Fruit fly (Drosophila melanogaster) whole organism, embryonic: ENCODE results near the gene CG32236.

ENCODE experiments used
- Adf1 ChIP-seq: fragments of 200-800 bp; sonication (Bioruptor generic); IDR thresholded peaks from 2 replicates; pipeline ENCODE4 v1.3.6; 2022; ENCODE audit warnings: missing biosample characterization, missing genetic modification characterization
- Asciz ChIP-seq: fragments of 200-800 bp; sonication (Bioruptor generic); optimal IDR thresholded peaks from 2 replicates; lab custom pipeline; 2017; ENCODE audit warnings: missing biosample characterization, mild to moderate bottlenecking, missing genetic modification characterization, missing genetic modification reagents
- Bteb2 ChIP-seq: fragments of 200-800 bp; sonication (Bioruptor generic); optimal IDR thresholded peaks from 2 replicates; lab custom pipeline; 2016; ENCODE audit warnings: missing biosample characterization, missing genetic modification characterization
- CG1024 ChIP-seq: fragments of 200-800 bp; sonication (Bioruptor generic); IDR thresholded peaks from 2 replicates; pipeline ENCODE4 v1.3.6; 2022; ENCODE audit warnings: missing biosample characterization, missing genetic modification characterization
- CG10431 ChIP-seq: fragments of 200-800 bp; sonication (Bioruptor generic); optimal IDR thresholded peaks from 3 replicates; lab custom pipeline; 2018; ENCODE audit warnings: missing biosample characterization, mild to moderate bottlenecking, missing genetic modification characterization
- CG11085 ChIP-seq: fragments of 200-800 bp; sonication (Bioruptor generic); IDR thresholded peaks from 2 replicates; pipeline ENCODE4 v1.3.6; 2022; ENCODE audit warnings: missing biosample characterization, missing genetic modification characterization
- CG11456 ChIP-seq: fragments of 200-800 bp; sonication (Bioruptor generic); IDR thresholded peaks from 3 replicates; pipeline ENCODE4 v1.3.6; 2022; ENCODE audit warnings: missing biosample characterization, missing genetic modification characterization
- CG12071 ChIP-seq: fragments of 200-800 bp; sonication (Bioruptor generic); optimal IDR thresholded peaks from 3 replicates; lab custom pipeline; 2018; ENCODE audit warnings: missing biosample characterization, mild to moderate bottlenecking, missing genetic modification characterization
- CG14014 ChIP-seq: fragments of 200-800 bp; sonication (Bioruptor generic); IDR thresholded peaks from 2 replicates; pipeline ENCODE4 v1.3.6; 2022; ENCODE audit warnings: missing biosample characterization, missing genetic modification characterization
- CG15269 ChIP-seq: fragments of 200-800 bp; sonication (Bioruptor generic); optimal IDR thresholded peaks from 2 replicates; lab custom pipeline; 2018; ENCODE audit warnings: missing biosample characterization, mild to moderate bottlenecking, missing genetic modification characterization, moderate library complexity
- CG1603 ChIP-seq: fragments of 200-800 bp; sonication (Bioruptor generic); optimal IDR thresholded peaks from 2 replicates; lab custom pipeline; 2019; ENCODE audit warnings: missing biosample characterization, mild to moderate bottlenecking, missing genetic modification characterization, moderate library complexity
- CG18262 ChIP-seq: fragments of 200-800 bp; optimal IDR thresholded peaks from 3 replicates; lab custom pipeline; 2019; ENCODE audit warnings: missing biosample characterization, mild to moderate bottlenecking, missing genetic modification characterization, moderate library complexity
- CG2199 ChIP-seq: fragments of 200-800 bp; sonication (Bioruptor generic); IDR thresholded peaks from 3 replicates; pipeline ENCODE4 v1.3.6; 2022; ENCODE audit warnings: missing biosample characterization, missing genetic modification characterization
- CG2678 ChIP-seq: fragments of 200-800 bp; sonication (Bioruptor generic); optimal IDR thresholded peaks from 3 replicates; lab custom pipeline; 2019; ENCODE audit warnings: missing biosample characterization, mild to moderate bottlenecking, missing genetic modification characterization, moderate library complexity
- CG2875 ChIP-seq: fragments of 200-800 bp; sonication (Bioruptor generic); optimal IDR thresholded peaks from 2 replicates; lab custom pipeline; 2017; ENCODE audit warnings: missing biosample characterization, mild to moderate bottlenecking, missing genetic modification characterization, missing genetic modification reagents
- CG30431 ChIP-seq: fragments of 200-800 bp; sonication (Bioruptor generic); optimal IDR thresholded peaks from 2 replicates; lab custom pipeline; 2017; ENCODE audit warnings: missing biosample characterization, missing genetic modification characterization
- CG32767 ChIP-seq: fragments of 200-800 bp; sonication (Bioruptor generic); IDR thresholded peaks from 2 replicates; pipeline ENCODE4 v1.3.6; 2022; ENCODE audit warnings: missing biosample characterization, missing genetic modification characterization
- CG5180 ChIP-seq: fragments of 200-800 bp; sonication (Bioruptor generic); optimal IDR thresholded peaks from 3 replicates; lab custom pipeline; 2017; ENCODE audit warnings: missing biosample characterization, missing genetic modification characterization, mild to moderate bottlenecking, moderate library complexity, missing genetic modification reagents
- CG6272 ChIP-seq: fragments of 200-800 bp; sonication (Bioruptor generic); IDR thresholded peaks from 2 replicates; pipeline ENCODE4 v1.3.6; 2022; ENCODE audit warnings: missing biosample characterization, missing genetic modification characterization
- CG7357 ChIP-seq: fragments of 200-800 bp; sonication (Bioruptor generic); IDR thresholded peaks from 3 replicates; pipeline ENCODE4 v1.3.6; 2022; ENCODE audit warnings: missing biosample characterization, missing genetic modification characterization
- CG8478 ChIP-seq: fragments of >200 bp; optimal IDR thresholded peaks from 2 replicates; lab custom pipeline; 2018
- CG8944 ChIP-seq: fragments of 200-800 bp; sonication (Bioruptor generic); optimal IDR thresholded peaks from 3 replicates; lab custom pipeline; 2016; ENCODE audit warnings: missing biosample characterization, missing genetic modification characterization
- CTCF ChIP-seq: fragments of 200-800 bp; sonication (Bioruptor generic); optimal IDR thresholded peaks from 2 replicates; lab custom pipeline; 2017; ENCODE audit warnings: missing biosample characterization, mild to moderate bottlenecking, missing genetic modification characterization, moderate library complexity
- Camta ChIP-seq: fragments of 200-800 bp; sonication (Bioruptor generic); optimal IDR thresholded peaks from 2 replicates; lab custom pipeline; 2016; ENCODE audit warnings: missing biosample characterization, missing genetic modification characterization
- Dek ChIP-seq: fragments of 200-800 bp; sonication (Bioruptor generic); optimal IDR thresholded peaks from 3 replicates; lab custom pipeline; 2019; ENCODE audit warnings: missing biosample characterization, mild to moderate bottlenecking, missing genetic modification characterization, moderate library complexity
- E2f1 ChIP-seq: fragments of 200-800 bp; sonication (Bioruptor generic); IDR thresholded peaks from 2 replicates; pipeline ENCODE4 v1.3.6; 2022; ENCODE audit warnings: missing biosample characterization, missing genetic modification characterization
- Oli ChIP-seq: fragments of 200-800 bp; sonication (Bioruptor generic); optimal IDR thresholded peaks from 2 replicates; lab custom pipeline; 2018; ENCODE audit warnings: missing biosample characterization, mild to moderate bottlenecking, missing genetic modification characterization, moderate library complexity
- Rfx ChIP-seq: fragments of 200-800 bp; sonication (Bioruptor generic); IDR thresholded peaks from 2 replicates; pipeline ENCODE4 v1.3.6; 2022; ENCODE audit warnings: missing biosample characterization, missing genetic modification characterization
- Usf ChIP-seq: fragments of 200-800 bp; sonication (Bioruptor generic); optimal IDR thresholded peaks from 2 replicates; lab custom pipeline; 2017; ENCODE audit warnings: missing genotype, missing biosample characterization, missing genetic modification characterization
- Vsx1 ChIP-seq: fragments of 200-800 bp; sonication (Bioruptor generic); optimal IDR thresholded peaks from 2 replicates; lab custom pipeline; 2017; ENCODE audit warnings: missing biosample characterization, mild to moderate bottlenecking, missing genetic modification characterization, missing genetic modification reagents
- Xbp1 ChIP-seq: fragments of 200-800 bp; sonication (Bioruptor generic); optimal IDR thresholded peaks from 3 replicates; lab custom pipeline; 2016; ENCODE audit warnings: missing biosample characterization, mild to moderate bottlenecking, missing genetic modification characterization
- Xrp1 ChIP-seq: fragments of 200-800 bp; sonication (Bioruptor generic); IDR thresholded peaks from 2 replicates; pipeline ENCODE4 v1.3.6; 2022; ENCODE audit warnings: missing biosample characterization, missing genetic modification characterization
- ase ChIP-seq: fragments of 200-800 bp; sonication (Bioruptor generic); IDR thresholded peaks from 3 replicates; pipeline ENCODE4 v1.3.6; 2022; ENCODE audit warnings: missing biosample characterization, missing genetic modification characterization
- br ChIP-seq: fragments of >200 bp; optimal IDR thresholded peaks from 2 replicates; lab custom pipeline; 2017
- chm ChIP-seq: fragments of 200-800 bp; sonication (Bioruptor generic); IDR thresholded peaks from 2 replicates; pipeline ENCODE4 v1.3.6; 2022; ENCODE audit warnings: missing biosample characterization, missing genetic modification characterization
- chn ChIP-seq: fragments of 200-800 bp; sonication (Bioruptor generic); optimal IDR thresholded peaks from 2 replicates; lab custom pipeline; 2016; ENCODE audit warnings: missing biosample characterization, missing genetic modification characterization
- corto ChIP-seq: fragments of 200-800 bp; sonication (Bioruptor generic); optimal IDR thresholded peaks from 2 replicates; lab custom pipeline; 2016; ENCODE audit warnings: missing biosample characterization, mild to moderate bottlenecking, missing genetic modification characterization, moderate library complexity
- fd102C ChIP-seq: fragments of 200-800 bp; sonication (Bioruptor generic); optimal IDR thresholded peaks from 2 replicates; lab custom pipeline; 2018; ENCODE audit warnings: missing biosample characterization, mild to moderate bottlenecking, missing genetic modification characterization, moderate library complexity
- luna ChIP-seq: fragments of 200-800 bp; sonication (Bioruptor generic); optimal IDR thresholded peaks from 2 replicates; lab custom pipeline; 2016; ENCODE audit warnings: missing biosample characterization, missing genetic modification characterization
- p53 ChIP-seq: fragments of 200-800 bp; sonication (Bioruptor generic); optimal IDR thresholded peaks from 2 replicates; lab custom pipeline; 2016; ENCODE audit warnings: missing biosample characterization, missing genetic modification characterization
- pan ChIP-seq, 4 experiments: fragments of >200 bp in 3 of 4; fragments of 200-800 bp in 1 of 4; sonication (Bioruptor generic) in 1 of 4; optimal IDR thresholded peaks in 3 of 4; IDR thresholded peaks in 1 of 4; 2 replicates each; pipeline versions ENCODE4 v1.3.6 to Lab custom; 2017 to 2022; ENCODE audit warnings: missing biosample characterization in 2 of 4, missing genetic modification characterization in 2 of 4, mixed read lengths in 1 of 4
- repo ChIP-seq: fragments of 200-800 bp; sonication (Bioruptor generic); optimal IDR thresholded peaks from 2 replicates; lab custom pipeline; 2016; ENCODE audit warnings: missing biosample characterization, missing genetic modification characterization
- sd ChIP-seq: fragments of 200-800 bp; sonication (Bioruptor generic); optimal IDR thresholded peaks from 3 replicates; lab custom pipeline; 2018; ENCODE audit warnings: missing biosample characterization, mild to moderate bottlenecking, missing genetic modification characterization, moderate library complexity
- sens ChIP-seq: fragments of 200-800 bp; sonication (Bioruptor generic); peaks from one replicate; lab custom pipeline; 2016; ENCODE audit warnings: missing biosample characterization, missing genetic modification characterization
- slbo ChIP-seq: fragments of 200-800 bp; sonication (Bioruptor generic); IDR thresholded peaks from 2 replicates; pipeline ENCODE4 v1.3.6; 2022; ENCODE audit warnings: missing biosample characterization, missing genetic modification characterization
- tgo ChIP-seq: fragments of 200-800 bp; sonication (Bioruptor generic); IDR thresholded peaks from 3 replicates; pipeline ENCODE4 v1.3.6; 2022; ENCODE audit warnings: missing biosample characterization, missing genetic modification characterization
- toy ChIP-seq: fragments of 200-800 bp; sonication (Bioruptor generic); IDR thresholded peaks from 2 replicates; pipeline ENCODE4 v1.3.6; 2022; ENCODE audit warnings: missing biosample characterization, missing genetic modification characterization
- tup ChIP-seq: fragments of 200-800 bp; sonication (Bioruptor generic); optimal IDR thresholded peaks from 2 replicates; lab custom pipeline; 2016; ENCODE audit warnings: missing biosample characterization, mild to moderate bottlenecking, missing genetic modification characterization, moderate library complexity
- wor ChIP-seq: fragments of 200-800 bp; sonication (Bioruptor generic); IDR thresholded peaks from 2 replicates; pipeline ENCODE4 v1.3.6; 2022; ENCODE audit warnings: missing biosample characterization, missing genetic modification characterization
- zfh1 ChIP-seq: fragments of 200-800 bp; sonication (Bioruptor generic); IDR thresholded peaks from 3 replicates; pipeline ENCODE4 v1.3.6; 2022; ENCODE audit warnings: missing biosample characterization, missing genetic modification characterization

The CG32236 gene

DNA sequence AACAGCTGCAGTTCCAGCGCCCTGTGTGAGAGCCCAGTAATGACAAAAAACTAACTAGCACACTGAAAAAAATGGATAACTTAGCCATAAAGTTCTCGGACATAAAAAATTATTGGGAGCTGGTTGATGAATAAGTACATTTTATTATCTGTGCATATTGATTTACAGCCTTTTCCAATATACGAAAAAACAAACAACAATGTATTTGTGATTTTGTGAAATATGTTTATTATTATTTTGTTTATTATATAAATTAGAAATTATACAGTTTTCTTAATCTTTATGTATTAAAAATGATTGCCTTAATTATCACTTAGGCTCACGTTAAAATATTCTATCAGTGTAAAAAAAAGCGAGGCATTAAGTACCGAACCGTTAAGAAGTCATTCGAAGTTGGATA is 24.6 kb upstream of the CG32236 start (continued):
- no peak for TF ChIP-seq CG30431 (GFP tag; lab: Kevin White, UChicago)
- peak; percentile 57 for TF ChIP-seq CG2678 (tag; lab: Kevin White, UChicago)
- TF ChIP-seq, all 482 proteins: peak for 67

DNA sequence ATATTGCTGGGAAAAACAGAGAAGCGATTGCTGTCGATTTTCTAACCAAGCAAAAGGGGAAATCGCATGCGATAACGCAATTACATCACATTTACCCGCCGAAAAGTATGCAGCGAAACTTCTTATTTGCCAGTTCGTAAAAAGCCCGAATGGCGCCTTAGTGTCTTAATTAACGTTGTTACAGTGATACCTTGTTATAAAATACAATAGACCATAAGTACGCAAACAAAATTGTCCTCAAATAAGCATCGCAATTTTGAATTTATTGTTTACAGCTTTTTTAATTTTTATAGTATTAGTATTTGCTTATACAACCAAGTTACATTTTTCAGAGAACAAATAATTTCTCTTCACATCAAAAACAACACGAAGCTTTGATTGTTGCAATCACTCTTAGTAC is 23.5 kb upstream of the CG32236 start:
- TF ChIP-seq Rfx (GFP tag; lab: Robert Waterston, UW) (peak; percentile 58; the same call in 1 of the 2 replicates), CG10431 (no peak), CG18262 (peak; percentile 35), CG11085 (GFP tag; lab: Robert Waterston, UW) (0 out of 2 replicates have a peak, but pooled peaks have one; percentile 16), zfh1 (GFP tag; lab: Robert Waterston, UW) (peak; percentile 59; the same call in 2 of the 3 replicates), pan (optimal IDR thresholded peaks at IDR 0.05; lab: Kevin White, UChicago) (no peak), pan (GFP tag; optimal IDR thresholded peaks at IDR 0.05 in 1 of 2, IDR thresholded peaks at IDR 0.05 in 1 of 2) (peak in 1 of 2 experiments; percentile 61), slbo (GFP tag; lab: Robert Waterston, UW) (peak; percentile 64), luna (GFP tag; lab: Kevin White, UChicago) (no peak), CG5180 (GFP tag; lab: Kevin White, UChicago) (no peak), sd (tag; lab: Kevin White, UChicago) (no peak), sens (GFP tag; lab: Kevin White, UChicago) (peak; percentile 85), repo (GFP tag; lab: Kevin White, UChicago) (no peak), corto (GFP tag; lab: Kevin White, UChicago) (no peak), CG15269 (tag; lab: Kevin White, UChicago) (peak; percentile 35), Xbp1 (GFP tag; lab: Kevin White, UChicago) (peak; percentile 38), CG7357 (no peak), CG14014 (GFP tag; lab: Robert Waterston, UW) (0 out of 2 replicates have a peak, but pooled peaks have one; percentile 5), wor (GFP tag; lab: Robert Waterston, UW) (no peak), CG32767 (no peak), CG8944 (GFP tag; lab: Kevin White, UChicago) (peak; percentile 2), E2f1 (GFP tag; lab: Robert Waterston, UW) (0 out of 2 replicates have a peak, but pooled peaks have one; percentile 52), tup (GFP tag; lab: Kevin White, UChicago) (no peak), Xrp1 (peak; percentile 60; the same call in 1 of the 2 replicates), CG12071 (GFP tag; lab: Kevin White, UChicago) (no peak), chm (GFP tag; lab: Robert Waterston, UW) (no peak), br (lab: Kevin White, UChicago) (no peak), toy (GFP tag; lab: Robert Waterston, UW) (0 out of 2 replicates have a peak, but pooled peaks have one; percentile 14), Oli (tag; lab: Kevin White, UChicago) (peak; percentile 22), ase (GFP tag; lab: Robert Waterston, UW) (0 out of 3 replicates have a peak, but pooled peaks have one; percentile 31), CG8478 (lab: Kevin White, UChicago) (no peak), Bteb2 (GFP tag; lab: Kevin White, UChicago) (no peak), CG1603 (tag; lab: Kevin White, UChicago) (peak; percentile 37), Adf1 (GFP tag; lab: Robert Waterston, UW) (no peak), CTCF (GFP tag; lab: Kevin White, UChicago) (peak; percentile 93), Usf (no peak), CG1024 (GFP tag; lab: Robert Waterston, UW) (peak; percentile 31; the same call in 1 of the 2 replicates), CG6272 (GFP tag; lab: Robert Waterston, UW) (no peak), Vsx1 (peak; percentile 41), p53 (GFP tag; lab: Kevin White, UChicago) (no peak), Asciz (GFP tag; lab: Kevin White, UChicago) (peak; percentile 8), Camta (GFP tag; lab: Kevin White, UChicago) (peak; percentile 24), Dek (tag; lab: Kevin White, UChicago) (no peak), CG11456 (peak; percentile 80), CG2199 (GFP tag; lab: Robert Waterston, UW) (peak; percentile 73; the same call in 1 of the 3 replicates), fd102C (no peak), CG2875 (no peak), tgo (GFP tag; lab: Robert Waterston, UW) (peak; percentile 52; the same call in 2 of the 3 replicates), chn (GFP tag; lab: Kevin White, UChicago) (peak; percentile 1)
